Worm (Caenorhabditis elegans) whole organism, L3 larva: ENCODE measurements around the gene R07B7.6.

ENCODE experiments used
- R02D3.7 ChIP-seq: fragments of 150-350 bp; optimal IDR thresholded peaks from 2 replicates; lab custom pipeline; 2014; ENCODE audit warnings: missing biosample characterization, missing genetic modification characterization
- ceh-82 ChIP-seq: fragments of 150-350 bp; optimal IDR thresholded peaks from 2 replicates; lab custom pipeline; 2014; ENCODE audit warnings: missing biosample characterization, missing genetic modification characterization
- jun-1 ChIP-seq: fragments of 150-350 bp; optimal IDR thresholded peaks from 2 replicates; lab custom pipeline; 2014; ENCODE audit warnings: missing biosample characterization, missing genetic modification reagents, missing genetic modification characterization
- nhr-23 ChIP-seq: fragments of 150-350 bp; optimal IDR thresholded peaks from 2 replicates; lab custom pipeline; 2014; ENCODE audit warnings: missing biosample characterization, missing genetic modification reagents, missing genetic modification characterization
- nhr-25 ChIP-seq: sonication (generic microtip); optimal IDR thresholded peaks from 2 replicates; lab custom pipeline; 2017; ENCODE audit warnings: missing biosample characterization, missing genetic modification characterization
- nhr-76 ChIP-seq: fragments of 150-350 bp; sonication (generic microtip); optimal IDR thresholded peaks from 5 replicates; lab custom pipeline; 2014; ENCODE audit warnings: missing biosample characterization, missing genetic modification characterization
- snpc-4 ChIP-seq: fragments of 150-350 bp; optimal IDR thresholded peaks from 2 replicates; lab custom pipeline; 2014; ENCODE audit warnings: missing biosample characterization, missing genetic modification characterization

- TF ChIP-seq nhr-25 (tag; lab: Kevin White, UChicago) (peak; percentile 85), nhr-23 (tag; lab: Kevin White, UChicago) (peak; percentile 22), jun-1 (tag; lab: Kevin White, UChicago) (no peak), snpc-4 (tag; lab: Kevin White, UChicago) (no peak), ceh-82 (no peak), R02D3.7 (tag; lab: Kevin White, UChicago) (no peak), nhr-76 (tag; lab: Kevin White, UChicago) (no peak)
Observed at ce11 chrV:12071483-12071882, 3.3 kb downstream of the R07B7.6 start.
